Worm (Caenorhabditis elegans) whole organism, midembryonic: ENCODE results near the gene gsp-1.

Experiments
- med-1 ChIP-seq: sonication (generic microtip); optimal IDR thresholded peaks from 2 replicates; lab custom pipeline; 2017; ENCODE audit warnings: missing genetic modification characterization, mild to moderate bottlenecking, missing compliant biosample characterization, antibody characterized with exemption, missing genetic modification reagents; ENCODE audit not compliant: insufficient read depth
- tab-1 ChIP-seq: fragments of 200-800 bp; sonication (Bioruptor generic); IDR thresholded peaks from 2 replicates; pipeline ENCODE4 v1.3.6; 2022; ENCODE audit warnings: missing genetic modification characterization, missing compliant biosample characterization

DNA sequence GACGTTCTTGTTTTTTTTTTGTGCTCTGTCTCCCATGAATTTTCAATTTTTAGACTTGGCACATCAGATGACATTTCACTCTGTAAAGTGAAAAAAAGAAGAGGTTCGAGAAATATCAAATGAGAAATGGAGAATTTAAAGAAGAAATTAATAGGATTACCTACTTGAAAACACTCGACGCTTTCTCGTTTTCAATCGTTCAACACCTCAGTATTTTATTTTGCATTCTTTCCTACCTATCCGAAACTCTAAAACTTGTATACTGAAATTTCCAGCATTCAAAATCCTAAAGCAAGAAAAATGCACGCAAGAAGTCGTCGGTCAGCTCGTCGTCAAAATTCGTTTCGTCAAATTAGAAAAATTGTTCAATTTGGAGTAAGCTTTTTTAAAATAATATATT is 46.5 kb upstream of the gsp-1 start, which contains the start of gene kvs-2:
- TF ChIP-seq med-1 (GFP tag; lab: Kevin White, UChicago) (no peak), tab-1 (no peak)
